Worm (Caenorhabditis elegans) whole organism, L2 larva: ENCODE measurements around the gene F19H6.5.

Experiments
- F13H6.1 ChIP-seq: sonication (generic microtip); optimal IDR thresholded peaks from 2 replicates; lab custom pipeline; 2016; ENCODE audit warnings: missing genetic modification characterization, missing compliant biosample characterization
- R02D3.7 ChIP-seq: fragments of 150-350 bp; optimal IDR thresholded peaks from 2 replicates; lab custom pipeline; 2014; ENCODE audit warnings: missing biosample characterization, missing genetic modification characterization
- Y55F3AM.14 ChIP-seq: fragments of 200-800 bp; sonication (Bioruptor generic); optimal IDR thresholded peaks from 2 replicates; lab custom pipeline; 2018; ENCODE audit warnings: mild to moderate bottlenecking, missing genetic modification characterization, missing compliant biosample characterization
- aly-2 ChIP-seq: fragments of 150-350 bp; optimal IDR thresholded peaks from 2 replicates; lab custom pipeline; 2014; ENCODE audit warnings: missing biosample characterization, missing genetic modification characterization
- ama-1 ChIP-seq: fragments of 150-350 bp; optimal IDR thresholded peaks from 2 replicates; lab custom pipeline; 2018; ENCODE audit warnings: inconsistent platforms
- ceh-16 ChIP-seq: fragments of 150-350 bp; optimal IDR thresholded peaks from 2 replicates; lab custom pipeline; 2014; ENCODE audit warnings: missing biosample characterization, missing genetic modification characterization
- ceh-82 ChIP-seq: fragments of 150-350 bp; optimal IDR thresholded peaks from 2 replicates; lab custom pipeline; 2014; ENCODE audit warnings: missing biosample characterization, missing genetic modification characterization
- crh-2 ChIP-seq: sonication (generic microtip); optimal IDR thresholded peaks from 2 replicates; lab custom pipeline; 2017; ENCODE audit warnings: missing biosample characterization, missing genetic modification characterization
- dmd-4 ChIP-seq: sonication (generic microtip); optimal IDR thresholded peaks from 2 replicates; lab custom pipeline; 2017; ENCODE audit warnings: missing biosample characterization, missing genetic modification characterization
- egl-27 ChIP-seq: sonication (generic microtip); optimal IDR thresholded peaks from 3 replicates; lab custom pipeline; 2017; ENCODE audit warnings: missing biosample characterization, missing genetic modification reagents, missing genetic modification characterization
- fos-1 ChIP-seq: fragments of 150-350 bp; optimal IDR thresholded peaks from 2 replicates; lab custom pipeline; 2014; ENCODE audit warnings: missing biosample characterization, missing genetic modification characterization
- lin-11 ChIP-seq: fragments of 150-350 bp; sonication (generic microtip); optimal IDR thresholded peaks from 2 replicates; lab custom pipeline; 2014; ENCODE audit warnings: missing biosample characterization, missing genetic modification characterization, inconsistent platforms, mixed read lengths
- lin-13 ChIP-seq: fragments of 150-350 bp; optimal IDR thresholded peaks from 2 replicates; lab custom pipeline; 2014; ENCODE audit warnings: missing biosample characterization, missing genetic modification reagents, missing genetic modification characterization
- lin-39 ChIP-seq: fragments of 150-350 bp; optimal IDR thresholded peaks from 2 replicates; lab custom pipeline; 2014; ENCODE audit warnings: missing biosample characterization, missing genetic modification reagents, missing genetic modification characterization
- lsy-2 ChIP-seq, 2 experiments: fragments of 150-350 bp in 1 of 2; sonication (generic microtip) in 1 of 2; optimal IDR thresholded peaks; 2 replicates each; lab custom pipeline; 2014 to 2017; ENCODE audit warnings: missing biosample characterization in 2 of 2, missing genetic modification characterization in 2 of 2
- mab-5 ChIP-seq: fragments of 150-350 bp; optimal IDR thresholded peaks from 2 replicates; lab custom pipeline; 2014; ENCODE audit warnings: missing biosample characterization, missing genetic modification characterization
- mbf-1 ChIP-seq: sonication (generic microtip); optimal IDR thresholded peaks from 2 replicates; lab custom pipeline; 2017; ENCODE audit warnings: missing biosample characterization, missing genetic modification characterization
- mdl-1 ChIP-seq, 2 experiments: fragments of 150-350 bp in 1 of 2; sonication (generic microtip) in 1 of 2; optimal IDR thresholded peaks; 2 replicates each; lab custom pipeline; 2017; ENCODE audit warnings: missing biosample characterization in 2 of 2, missing genetic modification characterization in 2 of 2
- nhr-10 ChIP-seq: sonication (generic microtip); optimal IDR thresholded peaks from 2 replicates; lab custom pipeline; 2017; ENCODE audit warnings: missing biosample characterization, missing genetic modification characterization
- nhr-129 ChIP-seq: fragments of 150-350 bp; optimal IDR thresholded peaks from 2 replicates; lab custom pipeline; 2014; ENCODE audit warnings: missing biosample characterization, missing genetic modification characterization
- nhr-21 ChIP-seq: fragments of 150-350 bp; optimal IDR thresholded peaks from 2 replicates; lab custom pipeline; 2014; ENCODE audit warnings: missing biosample characterization, missing genetic modification characterization
- nhr-25 ChIP-seq: fragments of 150-350 bp; sonication (generic microtip); optimal IDR thresholded peaks from 3 replicates; lab custom pipeline; 2014; ENCODE audit warnings: missing biosample characterization, missing genetic modification characterization
- nhr-6 ChIP-seq: fragments of 150-350 bp; optimal IDR thresholded peaks from 2 replicates; lab custom pipeline; 2014; ENCODE audit warnings: missing biosample characterization, missing genetic modification characterization
- nhr-77 ChIP-seq: fragments of 150-350 bp; optimal IDR thresholded peaks from 2 replicates; lab custom pipeline; 2014; ENCODE audit warnings: missing biosample characterization, missing genetic modification characterization
- peb-1 ChIP-seq: fragments of 150-350 bp; optimal IDR thresholded peaks from 2 replicates; lab custom pipeline; 2014; ENCODE audit warnings: missing biosample characterization, missing genetic modification characterization
- sem-4 ChIP-seq: fragments of 150-350 bp; optimal IDR thresholded peaks from 2 replicates; lab custom pipeline; 2014; ENCODE audit warnings: missing biosample characterization, missing genetic modification reagents, missing genetic modification characterization
- skn-1 ChIP-seq: sonication (generic microtip); optimal IDR thresholded peaks from 2 replicates; lab custom pipeline; 2017; ENCODE audit warnings: missing biosample characterization, missing genetic modification characterization
- unc-39 ChIP-seq: fragments of 150-350 bp; optimal IDR thresholded peaks from 2 replicates; lab custom pipeline; 2014; ENCODE audit warnings: missing biosample characterization, missing genetic modification characterization
- unc-55 ChIP-seq: fragments of 150-350 bp; sonication (generic microtip); optimal IDR thresholded peaks from 3 replicates; lab custom pipeline; 2014; ENCODE audit warnings: missing biosample characterization, missing genetic modification reagents, missing genetic modification characterization
- ztf-1 ChIP-seq: fragments of 200-800 bp; sonication (Bioruptor generic); conservative IDR thresholded peaks from 2 replicates; pipeline ENCODE4 v1.3.6; 2022; ENCODE audit warnings: missing genetic modification characterization, missing compliant biosample characterization
- ztf-4 ChIP-seq: fragments of 150-350 bp; optimal IDR thresholded peaks from 2 replicates; lab custom pipeline; 2014; ENCODE audit warnings: missing biosample characterization, missing genetic modification characterization

F19H6.5 gene

DNA sequence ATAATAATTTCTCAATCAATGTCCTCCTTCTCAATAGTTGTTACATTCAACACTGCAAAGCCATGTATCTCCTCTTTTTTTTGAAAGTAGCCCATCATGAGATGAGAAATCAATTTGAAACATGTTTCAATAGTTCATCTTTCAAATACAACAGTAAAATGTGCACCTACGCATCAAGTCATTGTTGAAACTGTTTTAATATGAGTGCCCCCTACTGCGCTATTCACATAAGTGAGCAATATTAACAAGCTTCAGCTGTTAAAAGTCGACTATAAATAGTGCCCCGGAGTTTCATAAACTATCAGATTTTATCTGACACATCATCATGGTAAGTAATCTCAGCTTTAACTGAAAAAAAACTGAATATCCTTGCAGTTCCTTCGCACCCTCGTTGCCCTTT, 4.3 kb downstream of the F19H6.5 start, which contains the start of the genes nspc-15 and F19H6.6:
TSS of gene nspc-15 (plus strand) at position 301 of the 400 bp plus-strand sequence.
TSS of gene F19H6.6 (plus strand) at position 384 of the 400 bp plus-strand sequence.
- TF ChIP-seq F13H6.1 (tag; lab: Kevin White, UChicago): no peak
- TF ChIP-seq nhr-129 (tag; lab: Kevin White, UChicago): no peak
- TF ChIP-seq skn-1 (tag; lab: Kevin White, UChicago): no peak
- TF ChIP-seq nhr-77 (tag; lab: Kevin White, UChicago): no peak
- no peak for TF ChIP-seq lsy-2 (tag; optimal IDR thresholded peaks at IDR 0.05; lab: Kevin White, UChicago)
- no peak for TF ChIP-seq lin-39
- no peak for TF ChIP-seq mab-5 (tag; lab: Kevin White, UChicago)
- no peak for TF ChIP-seq egl-27 (tag; lab: Kevin White, UChicago)
- no peak for TF ChIP-seq ztf-4 (tag; lab: Kevin White, UChicago)
- no peak for TF ChIP-seq unc-55 (GFP tag; lab: Kevin White, UChicago)
- no peak for TF ChIP-seq ceh-82
- no peak for TF ChIP-seq mbf-1 (tag; lab: Kevin White, UChicago)
- TF ChIP-seq unc-39 (tag; lab: Kevin White, UChicago): no peak
- no peak for TF ChIP-seq dmd-4 (tag; lab: Kevin White, UChicago)

DNA sequence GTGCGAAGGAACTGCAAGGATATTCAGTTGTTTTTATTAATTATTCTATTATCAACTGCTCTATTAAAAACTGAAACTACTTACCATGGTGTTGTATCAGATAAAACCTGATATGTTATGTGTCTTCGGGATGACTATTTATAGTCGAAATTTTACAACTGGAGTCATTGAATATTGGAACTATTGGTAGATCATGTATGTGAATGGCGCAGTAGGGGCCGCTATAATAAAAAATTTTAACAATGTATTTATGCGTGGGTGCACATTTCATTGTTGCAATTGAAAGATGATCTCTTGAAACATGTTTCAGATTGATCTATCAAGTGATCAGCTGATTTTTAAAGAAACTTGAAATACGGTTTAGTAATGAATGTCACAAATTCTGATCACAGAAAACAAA, 5.7 kb downstream of the F19H6.5 start, which contains the start of gene nspc-14:
TSS of gene nspc-14 (minus strand) at position 101 of the 400 bp plus-strand sequence.
- TF ChIP-seq nhr-25 (tag; lab: Kevin White, UChicago) (no peak), lin-11 (no peak), ztf-4 (tag; lab: Kevin White, UChicago) (no peak), ceh-16 (tag; lab: Kevin White, UChicago) (no peak), nhr-77 (tag; lab: Kevin White, UChicago) (no peak), skn-1 (tag; lab: Kevin White, UChicago) (no peak), crh-2 (tag; lab: Kevin White, UChicago) (no peak), ceh-82 (no peak), nhr-21 (tag; lab: Kevin White, UChicago) (no peak)
- TF ChIP-seq, all 48 proteins: peak for 0

DNA sequence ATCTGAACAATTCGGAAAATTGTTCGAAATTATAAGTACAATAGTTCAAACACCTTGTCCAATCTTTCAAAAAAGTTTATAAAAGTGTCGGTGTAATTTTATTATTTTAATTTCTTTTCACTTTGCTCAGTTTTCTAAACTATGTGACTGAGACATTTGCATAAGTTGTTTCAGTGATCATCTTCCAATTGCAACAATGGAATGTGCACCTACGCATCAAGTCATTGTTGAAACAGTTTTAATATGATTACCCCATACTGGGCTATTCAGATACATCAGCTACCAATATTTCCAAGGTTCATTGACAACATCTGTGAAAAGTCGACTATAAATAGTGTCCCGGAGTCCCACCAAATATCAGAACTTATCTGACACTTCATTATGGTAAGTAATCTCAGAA, 7.6 kb downstream of the F19H6.5 start, which contains the start of gene nspc-13:
TSS of gene nspc-13 (plus strand) at position 301 of the 400 bp plus-strand sequence.
- no peak for TF ChIP-seq lin-11
- no peak for TF ChIP-seq ama-1
- TF ChIP-seq nhr-10 (tag; lab: Kevin White, UChicago): no peak
- TF ChIP-seq lin-39: no peak
- no peak for TF ChIP-seq skn-1 (tag; lab: Kevin White, UChicago)
- TF ChIP-seq nhr-6: no peak

DNA sequence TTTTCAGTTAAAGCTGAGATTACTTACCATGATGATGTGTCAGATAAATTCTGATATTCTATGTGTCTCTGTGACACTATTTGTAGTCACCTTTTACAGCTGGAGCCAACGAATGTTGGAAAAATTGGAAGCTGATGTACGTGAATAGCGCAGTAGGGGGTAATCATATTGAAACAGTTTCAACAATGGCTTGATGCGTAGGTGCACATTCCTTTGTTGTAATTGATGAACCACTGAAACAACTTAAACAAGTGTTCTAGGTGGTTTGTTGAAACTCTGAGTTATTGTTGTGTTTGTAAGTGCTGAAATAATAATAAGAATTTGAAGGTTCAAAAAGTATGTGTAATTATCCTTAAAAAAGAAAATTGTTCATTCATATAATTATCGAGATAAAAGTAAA, 8.1 kb downstream of the F19H6.5 start, which contains the start of gene nspc-12:
TSS of gene nspc-12 (minus strand) at position 101 of the 400 bp plus-strand sequence.
- TF ChIP-seq unc-39 (tag; lab: Kevin White, UChicago) (no peak), mab-5 (tag; lab: Kevin White, UChicago) (no peak), ztf-1 (GFP tag; lab: Robert Waterston, UW) (no peak), unc-55 (GFP tag; lab: Kevin White, UChicago) (no peak), nhr-10 (tag; lab: Kevin White, UChicago) (no peak), lin-13 (no peak), ztf-4 (tag; lab: Kevin White, UChicago) (no peak), lin-39 (no peak), mdl-1 (tag; optimal IDR thresholded peaks at IDR 0.05; lab: Kevin White, UChicago) (no peak), aly-2 (tag; lab: Kevin White, UChicago) (no peak), ceh-82 (no peak), R02D3.7 (no peak), ama-1 (no peak), peb-1 (tag; lab: Kevin White, UChicago) (no peak), nhr-77 (tag; lab: Kevin White, UChicago) (no peak)
- TF ChIP-seq, all 48 proteins: peak for 0

DNA sequence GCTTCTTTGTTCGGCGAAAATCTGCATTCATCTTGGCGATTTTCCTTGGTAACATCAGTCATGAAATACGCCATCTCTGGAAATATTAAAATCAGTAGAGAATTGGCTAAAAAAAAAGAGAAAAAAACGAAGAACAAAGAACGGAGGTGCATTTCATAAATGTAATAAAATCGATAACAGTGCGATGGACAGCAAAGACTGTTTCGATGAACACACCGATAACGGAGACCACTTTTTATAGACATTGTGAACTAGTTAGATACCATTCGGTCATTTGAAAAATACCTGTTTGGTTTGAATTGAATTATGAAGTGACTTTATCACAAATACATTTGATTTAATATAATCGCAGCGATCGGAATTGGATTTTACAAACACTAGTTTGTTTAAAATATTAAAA, 11.8 kb downstream of the F19H6.5 start, which contains the start of gene F42F12.4:
TSS of gene F42F12.4 (minus strand) at position 76 of the 400 bp plus-strand sequence.
- TF ChIP-seq nhr-25 (tag; lab: Kevin White, UChicago): no peak
- TF ChIP-seq fos-1 (tag; lab: Kevin White, UChicago): peak; percentile 11
- TF ChIP-seq Y55F3AM.14: no peak
- no peak for TF ChIP-seq peb-1 (tag; lab: Kevin White, UChicago)
- TF ChIP-seq mbf-1 (tag; lab: Kevin White, UChicago): no peak

DNA sequence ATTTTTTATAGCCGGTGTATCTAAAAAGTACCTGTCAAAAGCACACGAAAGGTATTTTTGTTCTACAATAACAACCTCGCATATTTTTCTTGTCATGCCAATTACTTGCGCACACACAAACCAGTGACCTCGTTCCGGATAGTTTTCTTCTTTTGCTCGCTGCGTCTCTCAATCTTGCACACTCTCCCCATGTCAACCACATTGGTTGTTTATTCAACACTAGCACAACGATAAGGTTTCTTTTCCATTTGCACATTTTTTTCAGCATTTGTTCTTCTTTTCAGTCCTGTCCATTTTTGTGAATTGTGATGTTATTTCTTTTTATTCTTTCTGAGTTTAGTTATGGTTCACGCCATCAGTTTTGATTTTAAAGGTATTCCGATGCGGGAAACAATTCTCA, 14.5 kb downstream of the F19H6.5 start, which contains the start of gene F42F12.3:
TSS of gene F42F12.3 (plus strand) at position 372 of the 400 bp plus-strand sequence.
- TF ChIP-seq sem-4 (no peak), crh-2 (tag; lab: Kevin White, UChicago) (no peak), mab-5 (tag; lab: Kevin White, UChicago) (no peak), fos-1 (tag; lab: Kevin White, UChicago) (peak; percentile 3)
